Worm (Caenorhabditis elegans) whole organism, early embryonic: ENCODE data around the gene C45B2.3.

Experiments
- B0310.2 ChIP-seq: sonication (generic microtip); optimal IDR thresholded peaks from 2 replicates; lab custom pipeline; 2016; ENCODE audit warnings: mild to moderate bottlenecking, missing genetic modification characterization, missing compliant biosample characterization
- F13C5.2 ChIP-seq: sonication (generic microtip); optimal IDR thresholded peaks from 2 replicates; lab custom pipeline; 2017; ENCODE audit warnings: mild to moderate bottlenecking, missing genetic modification characterization, inconsistent platforms, missing compliant biosample characterization
- aly-1 ChIP-seq: sonication (generic microtip); optimal IDR thresholded peaks from 2 replicates; lab custom pipeline; 2016; ENCODE audit warnings: missing genetic modification characterization, missing compliant biosample characterization
- ama-1 ChIP-seq: fragments of 150-350 bp; optimal IDR thresholded peaks from 2 replicates; lab custom pipeline; 2014
- ceh-13 ChIP-seq: fragments of 200-800 bp; sonication (Bioruptor generic); optimal IDR thresholded peaks from 2 replicates; lab custom pipeline; 2018; ENCODE audit warnings: mild to moderate bottlenecking, missing genetic modification characterization, missing compliant biosample characterization
- ceh-36 ChIP-seq: sonication (generic microtip); optimal IDR thresholded peaks from 2 replicates; lab custom pipeline; 2016; ENCODE audit warnings: missing genetic modification characterization, inconsistent platforms, missing compliant biosample characterization
- ets-7 ChIP-seq: sonication (generic microtip); optimal IDR thresholded peaks from 2 replicates; lab custom pipeline; 2016; ENCODE audit warnings: missing genotype, missing genetic modification characterization, missing compliant biosample characterization
- flt-1 ChIP-seq: fragments of 200-800 bp; sonication (Bioruptor generic); IDR thresholded peaks from 2 replicates; pipeline ENCODE4 v1.3.6; 2022; ENCODE audit warnings: missing genetic modification characterization, missing compliant biosample characterization
- hmbx-1 ChIP-seq: sonication (generic microtip); optimal IDR thresholded peaks from 2 replicates; lab custom pipeline; 2016; ENCODE audit warnings: mild to moderate bottlenecking, missing genetic modification characterization, missing compliant biosample characterization
- hmg-4 ChIP-seq: fragments of 200-800 bp; sonication (Bioruptor generic); optimal IDR thresholded peaks from 2 replicates; lab custom pipeline; 2018; ENCODE audit warnings: mild to moderate bottlenecking, missing genetic modification characterization, missing compliant biosample characterization
- hnd-1 ChIP-seq: sonication (generic microtip); optimal IDR thresholded peaks from 2 replicates; lab custom pipeline; 2016; ENCODE audit warnings: missing genetic modification characterization, missing compliant biosample characterization
- pes-1 ChIP-seq: fragments of 200-800 bp; sonication (Bioruptor generic); IDR thresholded peaks from 2 replicates; pipeline ENCODE4 v1.3.6; 2022; ENCODE audit warnings: missing genetic modification reagents, missing genetic modification characterization, missing compliant biosample characterization
- scrt-1 ChIP-seq: fragments of 200-800 bp; sonication (Bioruptor generic); IDR thresholded peaks from 2 replicates; pipeline ENCODE4 v1.3.6; 2022; ENCODE audit warnings: missing genetic modification characterization, missing compliant biosample characterization
- sea-1 ChIP-seq: fragments of 200-800 bp; sonication (Bioruptor generic); conservative IDR thresholded peaks from 2 replicates; pipeline ENCODE4 v1.3.6; 2022; ENCODE audit warnings: missing genetic modification characterization, missing compliant biosample characterization
- tbx-11 ChIP-seq: fragments of 200-800 bp; sonication (Bioruptor generic); IDR thresholded peaks from 2 replicates; pipeline ENCODE4 v1.3.6; 2022; ENCODE audit warnings: missing genetic modification characterization, missing compliant biosample characterization
- tbx-37 ChIP-seq: fragments of 200-800 bp; sonication (Bioruptor generic); conservative IDR thresholded peaks from 2 replicates; pipeline ENCODE4 v1.3.6; 2022; ENCODE audit warnings: missing genetic modification reagents, missing genetic modification characterization, missing compliant biosample characterization
- tra-4 ChIP-seq: sonication (generic microtip); optimal IDR thresholded peaks from 2 replicates; lab custom pipeline; 2017; ENCODE audit warnings: missing genetic modification characterization, missing compliant biosample characterization

The C45B2.3 gene

DNA sequence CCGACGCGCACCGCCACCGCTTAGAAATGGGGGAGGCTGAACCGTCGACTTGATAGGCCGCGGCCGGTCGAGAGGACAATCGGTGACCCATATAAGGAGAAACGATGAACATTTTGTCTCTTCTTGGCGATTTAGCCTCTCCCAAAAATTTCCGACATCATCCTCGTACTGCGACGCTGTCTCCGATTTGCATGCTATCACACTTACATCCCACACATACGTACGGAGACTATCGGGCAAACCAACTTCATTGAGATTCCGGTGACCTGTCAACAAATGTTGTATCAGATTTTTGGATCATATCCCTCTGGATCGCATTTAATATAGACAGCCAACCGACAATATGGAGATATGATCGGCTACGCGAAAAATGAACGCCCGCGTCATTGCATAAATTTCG is 16.1 kb upstream of the C45B2.3 start:
- TF ChIP-seq ets-7 (tag; lab: Kevin White, UChicago) (no peak), ceh-36 (tag; lab: Kevin White, UChicago) (no peak), hmbx-1 (tag; lab: Kevin White, UChicago) (no peak)

DNA sequence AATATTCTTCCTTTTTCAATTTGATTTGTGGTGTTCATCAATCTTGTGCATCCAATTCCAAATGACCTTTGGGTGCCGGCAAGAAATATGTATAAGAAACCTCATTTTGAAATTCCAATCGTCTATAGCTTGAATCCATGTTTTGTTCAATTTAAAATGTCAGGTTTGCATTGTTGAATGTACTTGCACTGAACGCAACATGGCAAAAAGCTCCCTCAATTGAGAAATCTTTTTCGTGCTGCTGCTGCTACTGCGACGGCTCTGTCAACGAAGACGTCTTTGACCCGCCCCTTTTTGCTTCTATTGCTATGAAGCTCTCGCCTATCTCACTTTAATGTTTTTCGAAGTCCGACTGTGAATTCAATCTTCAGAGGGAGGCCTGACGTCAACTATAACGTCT is 7.6 kb upstream of the C45B2.3 start, which contains the start of gene lgc-58:
Gene lgc-58, plus strand, starts transcription at position 301 of the 400 bp plus-strand sequence.
- TF ChIP-seq ama-1 (lab: Kevin White, UChicago) (no peak), pes-1 (GFP tag; lab: Robert Waterston, UW) (no peak), ceh-36 (tag; lab: Kevin White, UChicago) (no peak), tra-4 (tag; lab: Kevin White, UChicago) (no peak), tbx-37 (GFP tag; lab: Robert Waterston, UW) (no peak), hmbx-1 (tag; lab: Kevin White, UChicago) (no peak), tbx-11 (GFP tag; lab: Robert Waterston, UW) (no peak), F13C5.2 (tag; lab: Kevin White, UChicago) (no peak), aly-1 (tag; lab: Kevin White, UChicago) (no peak), B0310.2 (tag; lab: Kevin White, UChicago) (no peak), flt-1 (no peak), sea-1 (no peak), ceh-13 (GFP tag; lab: Kevin White, UChicago) (no peak), scrt-1 (no peak), hnd-1 (no peak), ets-7 (tag; lab: Kevin White, UChicago) (no peak)

DNA sequence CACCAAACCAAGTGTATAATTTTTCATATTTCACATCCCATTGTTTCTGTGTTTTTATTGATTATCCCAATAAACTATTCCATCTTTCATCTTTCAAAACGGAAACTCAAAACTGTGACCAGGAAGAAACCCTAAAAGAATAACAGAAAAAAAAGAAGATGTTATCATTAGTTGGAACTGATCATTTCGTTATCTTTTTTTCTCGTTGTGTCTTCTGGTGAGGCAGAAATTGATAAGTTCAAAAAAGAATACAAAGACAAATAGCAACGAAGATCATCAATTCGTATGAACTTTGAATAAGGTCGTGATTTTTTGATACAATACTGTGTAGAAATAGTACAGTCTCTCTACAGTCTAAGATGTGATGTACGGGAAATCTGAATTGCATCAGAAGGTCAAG is 967 bp upstream of the C45B2.3 start:
- TF ChIP-seq scrt-1 (no peak), F13C5.2 (tag; lab: Kevin White, UChicago) (no peak), ets-7 (tag; lab: Kevin White, UChicago) (no peak), flt-1 (no peak), ceh-36 (tag; lab: Kevin White, UChicago) (no peak), ceh-13 (GFP tag; lab: Kevin White, UChicago) (no peak), aly-1 (tag; lab: Kevin White, UChicago) (no peak), hnd-1 (no peak)

DNA sequence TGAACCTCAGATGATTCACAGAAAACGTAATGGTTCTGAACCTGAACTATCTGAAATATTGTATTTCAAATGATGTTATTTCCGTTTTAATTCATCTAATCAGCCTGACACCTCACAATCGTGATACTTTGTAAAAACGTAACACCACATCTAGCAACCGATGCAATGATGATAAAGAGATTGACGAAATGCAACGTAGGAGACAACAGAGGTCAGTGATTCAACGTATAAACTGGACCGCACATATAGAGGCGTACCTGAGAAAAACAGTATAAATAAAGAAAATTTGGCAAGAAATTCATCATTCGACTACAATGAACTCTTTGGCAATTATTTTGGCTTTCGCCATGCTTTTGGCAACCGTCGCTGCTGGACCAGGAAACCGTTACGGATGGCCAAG is 1.7 kb downstream of the C45B2.3 start, which contains the start of gene C45B2.2:
Gene C45B2.2, plus strand, starts transcription at position 301 of the 400 bp plus-strand sequence.
- TF ChIP-seq aly-1 (tag; lab: Kevin White, UChicago), result no peak

DNA sequence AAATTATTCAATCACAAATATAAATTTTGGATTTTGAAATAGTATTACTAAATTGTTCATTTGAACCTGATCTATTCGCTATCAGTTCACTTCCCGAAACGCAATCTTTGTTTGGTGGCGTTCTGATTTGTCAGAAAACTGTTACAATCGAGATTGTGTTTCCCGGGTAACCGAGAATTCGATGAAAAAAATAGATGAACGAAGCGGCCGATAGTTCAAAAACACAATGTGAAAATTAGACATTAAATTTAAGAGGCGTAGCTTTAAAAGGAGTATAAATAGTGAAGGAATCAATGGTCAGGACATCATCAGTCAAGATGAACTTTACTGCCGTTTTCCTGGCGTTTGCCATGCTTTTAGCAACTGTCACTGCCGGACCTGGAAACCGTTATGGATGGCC is 3.1 kb downstream of the C45B2.3 start, which contains the start of gene C45B2.1:
Gene C45B2.1, plus strand, starts transcription at position 301 of the 400 bp plus-strand sequence.
- TF ChIP-seq flt-1, result no peak
- no peak for TF ChIP-seq ets-7 (tag; lab: Kevin White, UChicago)

DNA sequence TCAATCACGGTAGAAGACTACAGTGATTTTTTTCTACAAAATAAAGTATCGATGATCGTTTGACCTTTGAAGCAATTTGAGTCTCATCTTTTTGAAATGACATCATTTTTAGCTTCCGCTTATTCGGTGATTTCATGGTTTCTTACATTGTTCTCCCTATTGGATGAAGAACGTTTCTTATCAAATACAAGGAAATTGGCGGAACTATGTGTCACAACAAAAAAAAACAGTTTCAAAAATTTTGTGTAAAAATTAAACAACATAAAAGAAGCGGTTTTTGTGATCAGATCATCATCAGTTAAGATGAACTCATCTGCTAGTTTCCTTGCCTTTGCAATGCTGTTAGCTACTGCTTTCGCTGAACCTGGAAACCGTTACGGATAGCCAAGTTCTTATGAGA is 4.9 kb downstream of the C45B2.3 start, which contains the start of gene C45B2.8:
Gene C45B2.8, plus strand, starts transcription at position 301 of the 400 bp plus-strand sequence.
- no peak for TF ChIP-seq hnd-1
- TF ChIP-seq aly-1 (tag; lab: Kevin White, UChicago), result no peak
- no peak for TF ChIP-seq B0310.2 (tag; lab: Kevin White, UChicago)
- TF ChIP-seq sea-1, result no peak
- TF ChIP-seq tbx-11 (GFP tag; lab: Robert Waterston, UW), result no peak
- no peak for TF ChIP-seq hmbx-1 (tag; lab: Kevin White, UChicago)
- no peak for TF ChIP-seq ceh-36 (tag; lab: Kevin White, UChicago)
- TF ChIP-seq ama-1 (lab: Kevin White, UChicago), result no peak
- no peak for TF ChIP-seq flt-1
- TF ChIP-seq F13C5.2 (tag; lab: Kevin White, UChicago), result no peak
- no peak for TF ChIP-seq tra-4 (tag; lab: Kevin White, UChicago)
- no peak for TF ChIP-seq hmg-4 (GFP tag; lab: Kevin White, UChicago)
- TF ChIP-seq ets-7 (tag; lab: Kevin White, UChicago), result no peak
- no peak for TF ChIP-seq pes-1 (GFP tag; lab: Robert Waterston, UW)
- no peak for TF ChIP-seq scrt-1
- no peak for TF ChIP-seq tbx-37 (GFP tag; lab: Robert Waterston, UW)
- TF ChIP-seq ceh-13 (GFP tag; lab: Kevin White, UChicago), result no peak

DNA sequence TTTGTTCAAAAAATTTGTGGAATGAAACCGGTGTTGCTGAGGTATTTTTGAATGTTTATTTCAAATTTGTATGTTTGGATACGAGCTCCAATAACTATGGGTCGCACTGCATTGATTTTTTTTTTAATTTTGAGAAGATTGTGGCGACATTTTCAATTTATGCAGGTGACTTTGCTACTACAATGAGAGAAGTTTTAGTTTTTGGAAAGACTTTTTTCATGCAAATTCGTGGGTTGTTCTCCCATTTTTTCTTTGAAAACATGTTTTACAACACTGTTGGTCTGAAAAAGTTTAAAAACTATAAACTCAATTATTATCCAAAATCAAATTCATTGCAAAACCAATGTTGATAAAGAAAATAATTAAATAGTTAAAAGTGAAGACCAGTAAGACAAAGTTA is 6.0 kb downstream of the C45B2.3 start:
- no peak for TF ChIP-seq ama-1 (lab: Kevin White, UChicago)
- no peak for TF ChIP-seq scrt-1
- TF ChIP-seq B0310.2 (tag; lab: Kevin White, UChicago), result no peak
- no peak for TF ChIP-seq flt-1
- no peak for TF ChIP-seq hmg-4 (GFP tag; lab: Kevin White, UChicago)
- no peak for TF ChIP-seq tra-4 (tag; lab: Kevin White, UChicago)
- TF ChIP-seq tbx-37 (GFP tag; lab: Robert Waterston, UW), result no peak

DNA sequence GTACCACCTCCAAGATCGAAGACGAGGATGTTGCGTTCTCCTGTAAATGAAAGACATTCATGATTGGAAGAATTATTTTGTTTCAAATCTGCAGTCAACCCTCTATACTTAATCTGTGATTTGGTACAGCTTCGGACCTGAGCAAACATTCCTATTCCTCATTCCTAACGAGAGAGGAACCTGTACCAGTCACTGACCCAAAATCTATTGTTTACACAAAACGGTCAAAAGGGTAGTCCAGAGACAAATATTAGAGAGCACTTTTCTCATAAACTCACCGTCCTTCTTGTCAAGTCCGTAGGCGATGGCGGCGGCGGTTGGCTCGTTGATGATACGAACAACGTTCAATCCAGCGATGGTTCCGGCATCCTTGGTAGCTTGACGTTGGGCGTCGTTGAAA is 8.0 kb downstream of the C45B2.3 start:
- TF ChIP-seq ets-7 (tag; lab: Kevin White, UChicago) (no peak), hmbx-1 (tag; lab: Kevin White, UChicago) (no peak), flt-1 (no peak), ceh-36 (tag; lab: Kevin White, UChicago) (no peak), hmg-4 (GFP tag; lab: Kevin White, UChicago) (no peak), tbx-37 (GFP tag; lab: Robert Waterston, UW) (no peak), aly-1 (tag; lab: Kevin White, UChicago) (no peak)

DNA sequence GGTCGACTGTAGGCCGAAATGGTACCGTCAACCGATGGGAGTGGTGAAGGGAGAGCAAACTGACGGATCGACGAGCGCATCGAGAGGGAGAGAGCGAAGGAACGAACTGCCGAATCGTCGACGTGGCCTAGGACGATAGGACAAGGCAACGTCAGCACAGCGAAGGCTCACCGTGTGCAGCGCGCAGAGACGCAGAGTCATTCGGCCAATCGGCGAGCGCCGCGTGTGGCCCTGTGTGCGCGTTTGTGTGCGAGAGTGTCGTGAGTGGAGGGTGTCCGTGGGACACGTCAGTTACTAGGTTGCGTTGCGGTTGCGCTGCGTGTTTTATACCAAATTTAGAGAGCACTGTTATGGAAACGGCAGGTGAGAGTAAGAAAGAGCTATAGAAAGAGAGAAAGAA is 9.2 kb downstream of the C45B2.3 start, which contains the start of gene hsp-3:
Gene hsp-3, minus strand, starts transcription at position 158 of the 400 bp plus-strand sequence.
- TF ChIP-seq scrt-1 (no peak), ets-7 (tag; lab: Kevin White, UChicago) (peak; percentile 5), tra-4 (tag; lab: Kevin White, UChicago) (peak; percentile 39), aly-1 (tag; lab: Kevin White, UChicago) (peak; percentile 55), tbx-11 (GFP tag; lab: Robert Waterston, UW) (peak; percentile 51; the same call in 1 of the 2 replicates), ceh-36 (tag; lab: Kevin White, UChicago) (no peak), hmg-4 (GFP tag; lab: Kevin White, UChicago) (peak; percentile 48), sea-1 (0 out of 2 replicates have a peak, but pooled peaks have one; percentile 69), hmbx-1 (tag; lab: Kevin White, UChicago) (no peak), F13C5.2 (tag; lab: Kevin White, UChicago) (peak; percentile 74), hnd-1 (no peak), B0310.2 (tag; lab: Kevin White, UChicago) (peak; percentile 49), tbx-37 (GFP tag; lab: Robert Waterston, UW) (peak; percentile 47), flt-1 (0 out of 2 replicates have a peak, but pooled peaks have one; percentile 36)
